1 fruit fly cellular context compared by ENCODE assay signal in the genomic region with DNA sequence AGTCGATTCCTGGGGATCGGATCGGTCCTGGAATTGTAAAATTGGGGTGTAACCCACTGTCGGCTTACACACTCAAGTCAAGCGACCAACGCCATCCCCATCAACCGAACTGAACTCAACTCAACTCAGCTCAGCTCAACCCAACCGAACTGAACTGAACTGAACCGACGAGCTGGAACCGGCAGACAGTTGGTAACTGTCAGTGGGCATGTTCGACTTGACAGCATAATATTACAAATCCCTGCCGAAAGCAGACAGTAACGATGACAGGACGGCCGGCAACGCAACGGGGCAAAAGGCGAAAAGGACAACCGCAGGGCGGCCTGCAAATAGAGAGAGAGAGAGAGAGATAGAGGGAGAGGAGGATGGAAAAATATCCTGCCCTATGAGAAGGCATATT.
TF ChIP-seq lines count a peak whose summit lies in the region.

No protein-coding gene starts in this region.

TF ChIP-seq in whole organism, embryonic, 481 proteins besides CTCF, POLR2A, EP300 and RAD21 (continued from another document):
- TF ChIP-seq z (GFP tag; IDR thresholded peaks at IDR 0.05; lab: Robert Waterston, UW) (peak; percentile 68; the same call in 1 of the 3 replicates), wek (GFP tag; optimal IDR thresholded peaks at IDR 0.05; lab: Kevin White, UChicago) (no peak), CG2678 (tag; optimal IDR thresholded peaks at IDR 0.05; lab: Kevin White, UChicago) (no peak), kah (GFP tag; optimal IDR thresholded peaks at IDR 0.05; lab: Kevin White, UChicago) (no peak), danr (GFP tag; IDR thresholded peaks at IDR 0.05; lab: Robert Waterston, UW) (no peak), CG31365 (tag; optimal IDR thresholded peaks at IDR 0.05; lab: Kevin White, UChicago) (no peak), CG18619 (GFP tag; optimal IDR thresholded peaks at IDR 0.05; lab: Kevin White, UChicago) (no peak), abd-A (tag; optimal IDR thresholded peaks at IDR 0.05; lab: Kevin White, UChicago) (peak; percentile 14), CG12942 (GFP tag; optimal IDR thresholded peaks at IDR 0.05; lab: Kevin White, UChicago) (no peak), CG2199 (GFP tag; IDR thresholded peaks at IDR 0.05; lab: Robert Waterston, UW) (0 out of 3 replicates have a peak, but pooled peaks have one; percentile 72), CG15514 (GFP tag; optimal IDR thresholded peaks at IDR 0.05; lab: Kevin White, UChicago) (peak; percentile 39), Mad (GFP tag; optimal IDR thresholded peaks at IDR 0.05; lab: Kevin White, UChicago) (no peak), ci (GFP tag; IDR thresholded peaks at IDR 0.05; lab: Robert Waterston, UW) (peak; percentile 60; the same call in 1 of the 3 replicates), CG43689 (GFP tag; IDR thresholded peaks at IDR 0.05; lab: Robert Waterston, UW) (no peak), CG10959 (GFP tag; IDR thresholded peaks at IDR 0.05; lab: Robert Waterston, UW) (no peak), lov (optimal IDR thresholded peaks at IDR 0.05; lab: Kevin White, UChicago) (peak; percentile 47), lov (GFP tag; IDR thresholded peaks at IDR 0.05; lab: Robert Waterston, UW) (no peak), CG2889 (GFP tag; IDR thresholded peaks at IDR 0.05; lab: Robert Waterston, UW) (no peak), ssp (GFP tag; IDR thresholded peaks at IDR 0.05; lab: Robert Waterston, UW) (no peak), CG33213 (GFP tag; optimal IDR thresholded peaks at IDR 0.05; lab: Kevin White, UChicago) (no peak), HLH54F (GFP tag; optimal IDR thresholded peaks at IDR 0.05; lab: Kevin White, UChicago) (no peak), bowl (GFP tag; IDR thresholded peaks at IDR 0.05; lab: Robert Waterston, UW) (no peak), MESR4 (GFP tag; optimal IDR thresholded peaks at IDR 0.05; lab: Kevin White, UChicago) (no peak), NC2α (GFP tag; optimal IDR thresholded peaks at IDR 0.05; lab: Kevin White, UChicago) (no peak), emc (GFP tag; optimal IDR thresholded peaks at IDR 0.05; lab: Kevin White, UChicago) (no peak), oc (tag; optimal IDR thresholded peaks at IDR 0.05; lab: Kevin White, UChicago) (peak; percentile 60), hth (optimal IDR thresholded peaks at IDR 0.05; lab: Kevin White, UChicago) (no peak), Dp (GFP tag; optimal IDR thresholded peaks at IDR 0.05; lab: Kevin White, UChicago) (no peak), aop (GFP tag; IDR thresholded peaks at IDR 0.05; lab: Robert Waterston, UW) (no peak), Nf-YC (tag; optimal IDR thresholded peaks at IDR 0.05; lab: Kevin White, UChicago) (peak; percentile 26), Adf1 (GFP tag; IDR thresholded peaks at IDR 0.05; lab: Robert Waterston, UW) (no peak), gsb-n (tag; optimal IDR thresholded peaks at IDR 0.05; lab: Kevin White, UChicago) (no peak), Optix (GFP tag; IDR thresholded peaks at IDR 0.05; lab: Robert Waterston, UW) (no peak), CG8765 (GFP tag; IDR thresholded peaks at IDR 0.05; lab: Robert Waterston, UW) (no peak), CG9727 (GFP tag; optimal IDR thresholded peaks at IDR 0.05; lab: Kevin White, UChicago) (no peak), slp2 (GFP tag; optimal IDR thresholded peaks at IDR 0.05; lab: Kevin White, UChicago) (no peak), Sry-δ (GFP tag; optimal IDR thresholded peaks at IDR 0.05; lab: Kevin White, UChicago) (no peak), CG12219 (GFP tag; optimal IDR thresholded peaks at IDR 0.05; lab: Kevin White, UChicago) (no peak), CG14965 (GFP tag; optimal IDR thresholded peaks at IDR 0.05; lab: Kevin White, UChicago; ENCODE audit: borderline replicate concordance) (no peak), ken (GFP tag; IDR thresholded peaks at IDR 0.05; lab: Robert Waterston, UW) (0 out of 3 replicates have a peak, but pooled peaks have one; percentile 8), Fer2 (tag; optimal IDR thresholded peaks at IDR 0.05; lab: Kevin White, UChicago) (no peak), Atf6 (GFP tag; IDR thresholded peaks at IDR 0.05; lab: Robert Waterston, UW) (no peak), CG31388 (GFP tag; optimal IDR thresholded peaks at IDR 0.05; lab: Kevin White, UChicago) (no peak), psq (GFP tag; optimal IDR thresholded peaks at IDR 0.05; lab: Kevin White, UChicago) (no peak), ara (GFP tag; IDR thresholded peaks at IDR 0.05; lab: Robert Waterston, UW) (no peak; the same call in 1 of the 2 replicates), her (GFP tag; optimal IDR thresholded peaks at IDR 0.05; lab: Kevin White, UChicago) (no peak), inv (GFP tag; IDR thresholded peaks at IDR 0.05; lab: Robert Waterston, UW; ENCODE audit: partially characterized antibody) (no peak), CG6854 (GFP tag; optimal IDR thresholded peaks at IDR 0.05; lab: Kevin White, UChicago) (no peak), chm (GFP tag; IDR thresholded peaks at IDR 0.05; lab: Robert Waterston, UW) (no peak), Asciz (GFP tag; optimal IDR thresholded peaks at IDR 0.05; lab: Kevin White, UChicago) (peak; percentile 9), en (GFP tag; optimal IDR thresholded peaks at IDR 0.05; lab: Kevin White, UChicago) (no peak), crp (GFP tag; optimal IDR thresholded peaks at IDR 0.05; lab: Kevin White, UChicago) (no peak), Opbp (GFP tag; IDR thresholded peaks at IDR 0.05; lab: Robert Waterston, UW; ENCODE audit: partially characterized antibody) (no peak), CG1603 (tag; optimal IDR thresholded peaks at IDR 0.05; lab: Kevin White, UChicago) (no peak), Dbx (GFP tag; IDR thresholded peaks at IDR 0.05; lab: Robert Waterston, UW) (no peak), B-H1 (GFP tag; IDR thresholded peaks at IDR 0.05; lab: Robert Waterston, UW) (no peak), Sox102F (GFP tag; optimal IDR thresholded peaks at IDR 0.05; lab: Kevin White, UChicago) (no peak), nmo (GFP tag; optimal IDR thresholded peaks at IDR 0.05; lab: Kevin White, UChicago) (no peak), TFAM (GFP tag; optimal IDR thresholded peaks at IDR 0.05; lab: Kevin White, UChicago) (no peak), BEAF-32 (GFP tag; optimal IDR thresholded peaks at IDR 0.05; lab: Kevin White, UChicago) (no peak), CG7271 (tag; optimal IDR thresholded peaks at IDR 0.05; lab: Kevin White, UChicago) (no peak), Rfx (GFP tag; IDR thresholded peaks at IDR 0.05; lab: Robert Waterston, UW) (no peak), sisA (GFP tag; IDR thresholded peaks at IDR 0.05; lab: Robert Waterston, UW) (no peak), nerfin-1 (tag; optimal IDR thresholded peaks at IDR 0.05; lab: Kevin White, UChicago) (peak; percentile 23), CG6765 (GFP tag; optimal IDR thresholded peaks at IDR 0.05; lab: Kevin White, UChicago) (no peak), dysf (GFP tag; IDR thresholded peaks at IDR 0.05; lab: Robert Waterston, UW) (no peak), zfh1 (GFP tag; IDR thresholded peaks at IDR 0.05; lab: Robert Waterston, UW) (no peak), ems (GFP tag; optimal IDR thresholded peaks at IDR 0.05; lab: Kevin White, UChicago) (no peak), Dfd (GFP tag; optimal IDR thresholded peaks at IDR 0.05; lab: Kevin White, UChicago) (no peak), CG9876 (GFP tag; optimal IDR thresholded peaks at IDR 0.05; lab: Kevin White, UChicago) (no peak), CG5180 (GFP tag; optimal IDR thresholded peaks at IDR 0.05; lab: Kevin White, UChicago) (peak; percentile 88), CG2129 (GFP tag; IDR thresholded peaks at IDR 0.05; lab: Robert Waterston, UW; ENCODE audit: partially characterized antibody) (no peak), crc (GFP tag; optimal IDR thresholded peaks at IDR 0.05; lab: Kevin White, UChicago) (no peak), zfh2 (GFP tag; optimal IDR thresholded peaks at IDR 0.05; lab: Kevin White, UChicago) (no peak), CG8089 (GFP tag; optimal IDR thresholded peaks at IDR 0.05; lab: Kevin White, UChicago) (no peak), h (optimal IDR thresholded peaks at IDR 0.05; lab: Kevin White, UChicago) (no peak), Xrp1 (GFP tag; IDR thresholded peaks at IDR 0.05; lab: Robert Waterston, UW) (no peak), CG5245 (GFP tag; optimal IDR thresholded peaks at IDR 0.05; lab: Kevin White, UChicago) (peak; percentile 53), CG15601 (tag; optimal IDR thresholded peaks at IDR 0.05; lab: Kevin White, UChicago) (no peak), GATAe (GFP tag; conservative IDR thresholded peaks at IDR 0.05; lab: Robert Waterston, UW) (no peak), shn (GFP tag; optimal IDR thresholded peaks at IDR 0.05; lab: Kevin White, UChicago) (no peak), hb (GFP tag; IDR thresholded peaks at IDR 0.05; lab: Robert Waterston, UW; ENCODE audit: partially characterized antibody) (no peak), Jarid2 (GFP tag; optimal IDR thresholded peaks at IDR 0.05; lab: Kevin White, UChicago) (no peak), CG6683 (GFP tag; optimal IDR thresholded peaks at IDR 0.05; lab: Kevin White, UChicago) (no peak), CG11696 (GFP tag; IDR thresholded peaks at IDR 0.05; lab: Robert Waterston, UW) (no peak), CG7556 (GFP tag; optimal IDR thresholded peaks at IDR 0.05; lab: Kevin White, UChicago) (no peak), Elba2 (GFP tag; optimal IDR thresholded peaks at IDR 0.05; lab: Kevin White, UChicago) (no peak), CG17385 (GFP tag; optimal IDR thresholded peaks at IDR 0.05; lab: Kevin White, UChicago) (no peak), CG3847 (GFP tag; IDR thresholded peaks at IDR 0.05; lab: Robert Waterston, UW) (no peak), CG2202 (tag; optimal IDR thresholded peaks at IDR 0.05; lab: Kevin White, UChicago) (no peak), CG11398 (GFP tag; optimal IDR thresholded peaks at IDR 0.05; lab: Kevin White, UChicago) (no peak), Lim3 (GFP tag; IDR thresholded peaks at IDR 0.05; lab: Robert Waterston, UW) (no peak), lilli (GFP tag; optimal IDR thresholded peaks at IDR 0.05; lab: Kevin White, UChicago) (no peak), ERR (GFP tag; optimal IDR thresholded peaks at IDR 0.05; lab: Kevin White, UChicago) (no peak), Side (GFP tag; optimal IDR thresholded peaks at IDR 0.05; lab: Kevin White, UChicago) (peak; percentile 2), sd (tag; optimal IDR thresholded peaks at IDR 0.05; lab: Kevin White, UChicago) (no peak), ftz-f1 (GFP tag; optimal IDR thresholded peaks at IDR 0.05; lab: Kevin White, UChicago) (no peak), sug (tag; optimal IDR thresholded peaks at IDR 0.05; lab: Kevin White, UChicago) (no peak), Bgb (GFP tag; IDR thresholded peaks at IDR 0.05; lab: Robert Waterston, UW; ENCODE audit: partially characterized antibody) (no peak), D19A (tag; optimal IDR thresholded peaks at IDR 0.05; lab: Kevin White, UChicago) (no peak), Hsf (GFP tag; optimal IDR thresholded peaks at IDR 0.05; lab: Kevin White, UChicago) (no peak), HLHmδ (GFP tag; optimal IDR thresholded peaks at IDR 0.05; lab: Kevin White, UChicago) (no peak), H2.0 (GFP tag; IDR thresholded peaks at IDR 0.05; lab: Robert Waterston, UW) (no peak), Doc2 (GFP tag; IDR thresholded peaks at IDR 0.05; lab: Robert Waterston, UW) (no peak), CHES-1-like (GFP tag; optimal IDR thresholded peaks at IDR 0.05; lab: Kevin White, UChicago) (no peak), CG7357 (GFP tag; IDR thresholded peaks at IDR 0.05; lab: Robert Waterston, UW) (no peak), HHEX (GFP tag; optimal IDR thresholded peaks at IDR 0.05; lab: Kevin White, UChicago) (no peak), mam (GFP tag; optimal IDR thresholded peaks at IDR 0.05; lab: Kevin White, UChicago) (no peak), E2f1 (GFP tag; IDR thresholded peaks at IDR 0.05; lab: Robert Waterston, UW) (no peak)
